Worm (Caenorhabditis elegans) whole organism, midembryonic: ENCODE measurements around the gene gtf-2H3.

ENCODE experiments used
- flt-1 ChIP-seq: fragments of 200-800 bp; sonication (Bioruptor generic); IDR thresholded peaks from 2 replicates; pipeline ENCODE4 v1.3.6; 2022; ENCODE audit warnings: missing genetic modification characterization, missing compliant biosample characterization
- klf-2 ChIP-seq: fragments of 200-800 bp; sonication (Bioruptor generic); conservative IDR thresholded peaks from 2 replicates; pipeline ENCODE4 v1.3.6; 2022; ENCODE audit warnings: missing genetic modification reagents, missing genetic modification characterization, missing compliant biosample characterization
- med-1 ChIP-seq: sonication (generic microtip); optimal IDR thresholded peaks from 2 replicates; lab custom pipeline; 2017; ENCODE audit warnings: missing genetic modification characterization, mild to moderate bottlenecking, missing compliant biosample characterization, antibody characterized with exemption, missing genetic modification reagents; ENCODE audit not compliant: insufficient read depth
- ztf-23 ChIP-seq: fragments of 200-800 bp; sonication (Bioruptor generic); IDR thresholded peaks from 2 replicates; pipeline ENCODE4 v1.3.6; 2022; ENCODE audit warnings: missing genetic modification reagents, missing genetic modification characterization, missing compliant biosample characterization

ce11 chrIII:10150710-10151109 is 30.8 kb upstream of the gtf-2H3 start:
- TF ChIP-seq ztf-23 (no peak), klf-2 (GFP tag; lab: Robert Waterston, UW) (no peak), med-1 (GFP tag; lab: Kevin White, UChicago) (no peak), flt-1 (GFP tag; lab: Robert Waterston, UW) (no peak)
